Worm (Caenorhabditis elegans) whole organism, L4 larva: ENCODE results near the gene zer-1.
A peak's percentile ranks its signal among the peaks of the same experiment; 100 is the strongest.

Source experiments
- F10B5.3 ChIP-seq: sonication (generic microtip); optimal IDR thresholded peaks from 2 replicates; lab custom pipeline; 2016; ENCODE audit warnings: mild to moderate bottlenecking, missing genetic modification characterization, missing compliant biosample characterization
- R02D3.7 ChIP-seq: fragments of 150-350 bp; sonication (generic microtip); optimal IDR thresholded peaks from 3 replicates; lab custom pipeline; 2014; ENCODE audit warnings: missing biosample characterization, missing genetic modification characterization
- T20F7.1 ChIP-seq: fragments of 200-800 bp; sonication (Bioruptor generic); optimal IDR thresholded peaks from 2 replicates; lab custom pipeline; 2018; ENCODE audit warnings: mild to moderate bottlenecking, missing genetic modification characterization, missing compliant biosample characterization
- Y105C5A.15 ChIP-seq: fragments of 200-800 bp; sonication (Bioruptor generic); IDR thresholded peaks from 2 replicates; pipeline ENCODE4 v1.3.6; 2022; ENCODE audit warnings: missing genetic modification characterization, missing compliant biosample characterization
- Y48G9A.11 ChIP-seq: fragments of 200-800 bp; sonication (Bioruptor generic); IDR thresholded peaks from 2 replicates; pipeline ENCODE4 v1.3.6; 2022; ENCODE audit warnings: missing genetic modification reagents, missing genetic modification characterization, missing compliant biosample characterization
- Y75B8A.6 ChIP-seq: fragments of 200-800 bp; sonication (Bioruptor generic); IDR thresholded peaks from 2 replicates; pipeline ENCODE4 v1.3.6; 2022; ENCODE audit warnings: missing genetic modification reagents, missing genetic modification characterization, missing compliant biosample characterization
- ZK337.2 ChIP-seq: fragments of 200-800 bp; sonication (Bioruptor generic); IDR thresholded peaks from 2 replicates; pipeline ENCODE4 v1.3.6; 2022; ENCODE audit warnings: missing genetic modification reagents, missing genetic modification characterization, missing compliant biosample characterization
- ZK546.5 ChIP-seq, 2 experiments: sonication (generic microtip); optimal IDR thresholded peaks; 2 replicates each; lab custom pipeline; 2017; ENCODE audit warnings: missing biosample characterization in 2 of 2, missing genetic modification characterization in 2 of 2
- arid-1 ChIP-seq: fragments of 200-800 bp; sonication (Bioruptor generic); conservative IDR thresholded peaks from 2 replicates; pipeline ENCODE4 v1.3.6; 2022; ENCODE audit warnings: missing genetic modification reagents, missing genetic modification characterization, missing compliant biosample characterization
- ceh-28 ChIP-seq: fragments of 150-350 bp; optimal IDR thresholded peaks from 2 replicates; lab custom pipeline; 2014; ENCODE audit warnings: missing biosample characterization, missing genetic modification reagents, missing genetic modification characterization
- daf-8 ChIP-seq: fragments of 200-800 bp; sonication (Bioruptor generic); IDR thresholded peaks from 2 replicates; pipeline ENCODE4 v1.3.6; 2022; ENCODE audit warnings: missing genetic modification characterization, missing compliant biosample characterization
- dmd-8 ChIP-seq: fragments of 200-800 bp; sonication (Bioruptor generic); IDR thresholded peaks from 2 replicates; pipeline ENCODE4 v1.3.6; 2022; ENCODE audit warnings: missing genetic modification characterization, missing compliant biosample characterization
- dmd-9 ChIP-seq: fragments of 200-800 bp; sonication (Bioruptor generic); IDR thresholded peaks from 2 replicates; pipeline ENCODE4 v1.3.6; 2022; ENCODE audit warnings: missing genetic modification reagents, missing genetic modification characterization, missing compliant biosample characterization
- dpl-1 ChIP-seq: fragments of 150-350 bp; optimal IDR thresholded peaks from 2 replicates; lab custom pipeline; 2014; ENCODE audit warnings: missing biosample characterization, missing genetic modification reagents, missing genetic modification characterization
- dve-1 ChIP-seq: sonication (generic microtip); optimal IDR thresholded peaks from 2 replicates; lab custom pipeline; 2017; ENCODE audit warnings: antibody characterized with exemption, mild to moderate bottlenecking, missing genetic modification characterization, missing compliant biosample characterization; ENCODE audit not compliant: insufficient read depth
- gei-8 ChIP-seq: fragments of 200-800 bp; sonication (Bioruptor generic); optimal IDR thresholded peaks from 2 replicates; lab custom pipeline; 2018; ENCODE audit warnings: mild to moderate bottlenecking, missing genetic modification characterization, missing compliant biosample characterization
- hlh-30 ChIP-seq: sonication (generic microtip); optimal IDR thresholded peaks from 2 replicates; lab custom pipeline; 2017; ENCODE audit warnings: antibody characterized with exemption, mild to moderate bottlenecking, missing genetic modification characterization, missing compliant biosample characterization; ENCODE audit not compliant: insufficient read depth
- jun-1 ChIP-seq: fragments of 150-350 bp; optimal IDR thresholded peaks from 2 replicates; lab custom pipeline; 2014; ENCODE audit warnings: missing biosample characterization, missing genetic modification reagents, missing genetic modification characterization
- lim-7 ChIP-seq: fragments of 200-800 bp; sonication (Bioruptor generic); IDR thresholded peaks from 2 replicates; pipeline ENCODE4 v1.3.6; 2022; ENCODE audit warnings: missing genetic modification characterization, missing compliant biosample characterization
- lin-13 ChIP-seq: fragments of 150-350 bp; optimal IDR thresholded peaks from 2 replicates; lab custom pipeline; 2014; ENCODE audit warnings: missing biosample characterization, missing genetic modification reagents, missing genetic modification characterization
- lin-15B ChIP-seq: fragments of 150-350 bp; sonication (generic microtip); optimal IDR thresholded peaks from 3 replicates; lab custom pipeline; 2014; ENCODE audit warnings: missing biosample characterization, missing genetic modification characterization
- lin-29 ChIP-seq: fragments of 200-800 bp; sonication (Bioruptor generic); IDR thresholded peaks from 2 replicates; pipeline ENCODE4 v1.3.6; 2022; ENCODE audit warnings: missing genetic modification reagents, missing genetic modification characterization, missing compliant biosample characterization
- lin-39 ChIP-seq: fragments of 150-350 bp; optimal IDR thresholded peaks from 2 replicates; lab custom pipeline; 2014; ENCODE audit warnings: missing biosample characterization, missing genetic modification reagents, missing genetic modification characterization
- lir-3 ChIP-seq: sonication (generic microtip); optimal IDR thresholded peaks from 2 replicates; lab custom pipeline; 2016; ENCODE audit warnings: mild to moderate bottlenecking, missing genetic modification characterization, missing compliant biosample characterization
- lsy-2 ChIP-seq, 2 experiments: fragments of 150-350 bp in 1 of 2; sonication (generic microtip) in 1 of 2; optimal IDR thresholded peaks; 2 replicates each; lab custom pipeline; 2014 to 2017; ENCODE audit warnings: missing biosample characterization in 2 of 2, missing genetic modification characterization in 2 of 2
- madf-5 ChIP-seq, 2 experiments: fragments of 200-800 bp; sonication (Bioruptor generic); IDR thresholded peaks; 2 replicates each; pipeline ENCODE4 v1.3.6; 2022; ENCODE audit warnings: missing compliant biosample characterization in 2 of 2, missing genetic modification characterization in 2 of 2
- mes-2 ChIP-seq: sonication (generic microtip); optimal IDR thresholded peaks from 2 replicates; lab custom pipeline; 2016; ENCODE audit warnings: missing genotype, mild to moderate bottlenecking, missing genetic modification characterization, missing compliant biosample characterization; ENCODE audit not compliant: poor library complexity, severe bottlenecking
- nhr-10 ChIP-seq: fragments of 150-350 bp; optimal IDR thresholded peaks from 2 replicates; lab custom pipeline; 2014; ENCODE audit warnings: missing biosample characterization, missing genetic modification characterization
- nhr-111 ChIP-seq: fragments of 200-800 bp; sonication (Bioruptor generic); optimal IDR thresholded peaks from 2 replicates; lab custom pipeline; 2018; ENCODE audit warnings: mild to moderate bottlenecking, missing genetic modification characterization, missing compliant biosample characterization
- nhr-237 ChIP-seq: sonication (generic microtip); optimal IDR thresholded peaks from 2 replicates; lab custom pipeline; 2017; ENCODE audit warnings: missing biosample characterization, missing genetic modification characterization
- nhr-41 ChIP-seq: fragments of 200-800 bp; sonication (Bioruptor generic); IDR thresholded peaks from 2 replicates; pipeline ENCODE4 v1.3.6; 2022; ENCODE audit warnings: missing genetic modification reagents, missing genetic modification characterization, missing compliant biosample characterization
- pqm-1 ChIP-seq: sonication (generic microtip); optimal IDR thresholded peaks from 2 replicates; lab custom pipeline; 2017; ENCODE audit warnings: missing biosample characterization, missing genetic modification characterization
- set-16 ChIP-seq: fragments of 200-800 bp; sonication (Bioruptor generic); IDR thresholded peaks from 2 replicates; pipeline ENCODE4 v1.3.6; 2022; ENCODE audit warnings: missing genetic modification reagents, missing genetic modification characterization, missing compliant biosample characterization
- snpc-4 ChIP-seq: fragments of 150-350 bp; optimal IDR thresholded peaks from 2 replicates; lab custom pipeline; 2014; ENCODE audit warnings: missing biosample characterization, missing genetic modification characterization
- spr-3 ChIP-seq: fragments of 200-800 bp; sonication (Bioruptor generic); optimal IDR thresholded peaks from 2 replicates; lab custom pipeline; 2018; ENCODE audit warnings: mild to moderate bottlenecking, missing genetic modification characterization, missing compliant biosample characterization
- tra-1 ChIP-seq: fragments of 200-800 bp; sonication (Bioruptor generic); IDR thresholded peaks from 2 replicates; pipeline ENCODE4 v1.3.6; 2022; ENCODE audit warnings: missing genetic modification reagents, missing genetic modification characterization, missing compliant biosample characterization
- unc-62 ChIP-seq, 3 experiments: fragments of 150-350 bp in 1 of 3; sonication (generic microtip); optimal IDR thresholded peaks in 2 of 3; peaks in 1 of 3; 1 replicate in 1 of 3; 2 replicates in 2 of 3; lab custom pipeline; 2014 to 2017; ENCODE audit warnings: missing biosample characterization in 3 of 3, missing genetic modification characterization in 3 of 3, missing genetic modification reagents in 3 of 3, missing genotype in 1 of 3
- zip-11 ChIP-seq: fragments of 200-800 bp; sonication (Bioruptor generic); IDR thresholded peaks from 2 replicates; pipeline ENCODE4 v1.3.6; 2022; ENCODE audit warnings: missing genetic modification characterization, missing compliant biosample characterization

Gene zer-1

ce11 chrIII:853859-854359, 32.7 kb downstream of the zer-1 start, which contains the start of the genes rnp-5 and tag-51:
rnp-5 (minus strand) TSS chrIII:853909.
tag-51 (plus strand) TSS chrIII:854221.
- peak; percentile 92 for TF ChIP-seq T20F7.1 (GFP tag; lab: Kevin White, UChicago)
- peak; percentile 74 for TF ChIP-seq Y48G9A.11 (GFP tag; lab: Robert Waterston, UW)
- no peak for TF ChIP-seq jun-1 (tag; lab: Kevin White, UChicago)
- no peak for TF ChIP-seq lin-29 (GFP tag; lab: Robert Waterston, UW)
- no peak for TF ChIP-seq lir-3 (tag; lab: Kevin White, UChicago)
- TF ChIP-seq ZK337.2 (GFP tag; lab: Robert Waterston, UW), result no peak
- peak; percentile 12 for TF ChIP-seq dpl-1 (GFP tag; lab: Kevin White, UChicago)
- TF ChIP-seq mes-2, result peak; percentile 39
- no peak for TF ChIP-seq dmd-9
- TF ChIP-seq lsy-2 (tag; optimal IDR thresholded peaks at IDR 0.05; lab: Kevin White, UChicago), result peak in 1 of 2 experiments; percentile 22
- TF ChIP-seq R02D3.7 (tag; lab: Kevin White, UChicago), result peak; percentile 56
- no peak for TF ChIP-seq nhr-10 (tag; lab: Kevin White, UChicago)
- TF ChIP-seq tra-1 (GFP tag; lab: Robert Waterston, UW), result no peak

DNA sequence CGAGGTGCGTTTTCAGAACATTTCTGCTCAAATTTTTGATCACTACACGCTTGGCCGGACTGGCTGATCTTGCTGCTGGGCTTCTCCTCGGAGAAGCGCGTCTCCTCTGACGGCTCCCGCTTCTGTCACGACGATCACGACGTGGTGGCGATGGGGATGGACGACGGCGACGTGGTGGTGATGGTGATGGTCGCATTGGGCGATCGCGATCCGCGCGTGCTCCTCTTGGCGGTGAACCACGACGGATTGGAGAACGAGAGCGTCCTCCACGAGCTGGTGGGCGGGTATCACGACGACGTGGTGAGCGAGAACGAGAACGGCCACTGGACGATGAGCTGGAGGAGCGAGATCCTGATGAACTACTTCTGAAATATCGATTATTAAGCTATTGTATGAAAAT, 33.2 kb downstream of the zer-1 start:
- TF ChIP-seq dmd-8 (no peak), unc-62 (GFP tag; optimal IDR thresholded peaks at IDR 0.05 in 1 of 2; lab: Kevin White, UChicago) (peak in 1 of 2 experiments; percentile 74), unc-62 (tag; optimal IDR thresholded peaks at IDR 0.05; lab: Kevin White, UChicago) (no peak), spr-3 (GFP tag; lab: Kevin White, UChicago) (no peak), lin-13 (GFP tag; lab: Kevin White, UChicago) (no peak), nhr-111 (no peak), snpc-4 (tag; lab: Kevin White, UChicago) (no peak), pqm-1 (tag; lab: Kevin White, UChicago) (no peak), arid-1 (no peak), lin-15B (tag; lab: Kevin White, UChicago) (no peak), nhr-41 (GFP tag; lab: Robert Waterston, UW) (no peak), Y75B8A.6 (GFP tag; lab: Robert Waterston, UW) (0 out of 2 replicates have a peak, but pooled peaks have one; percentile 31), ZK337.2 (GFP tag; lab: Robert Waterston, UW) (0 out of 2 replicates have a peak, but pooled peaks have one; percentile 20), Y105C5A.15 (no peak), daf-8 (no peak), lin-39 (tag; lab: Kevin White, UChicago) (no peak), F10B5.3 (tag; lab: Kevin White, UChicago) (no peak), nhr-237 (no peak), hlh-30 (no peak), lim-7 (GFP tag; lab: Robert Waterston, UW) (peak; percentile 18; the same call in 1 of the 2 replicates), nhr-10 (tag; lab: Kevin White, UChicago) (no peak), gei-8 (GFP tag; lab: Kevin White, UChicago) (no peak), ceh-28 (no peak), set-16 (GFP tag; lab: Robert Waterston, UW) (peak; percentile 94), madf-5 (GFP tag; IDR thresholded peaks at IDR 0.05; lab: Robert Waterston, UW) (0 out of 4 replicates have a peak, but pooled peaks of 1 of the 2 experiments have one; percentile 14), dve-1 (tag; lab: Kevin White, UChicago) (no peak), T20F7.1 (GFP tag; lab: Kevin White, UChicago) (no peak), zip-11 (GFP tag; lab: Robert Waterston, UW) (no peak), ZK546.5 (tag; optimal IDR thresholded peaks at IDR 0.05; lab: Kevin White, UChicago) (no peak)
